Fruit fly (Drosophila melanogaster) whole organism, embryonic: ENCODE measurements around the gene RpS17.

Experiments
- Aef1 ChIP-seq: fragments of 200-800 bp; sonication (Bioruptor generic); IDR thresholded peaks from 3 replicates; pipeline ENCODE4 v1.3.6; 2022; ENCODE audit warnings: missing biosample characterization, missing genetic modification characterization
- Bgb ChIP-seq: fragments of 200-800 bp; sonication (Bioruptor generic); IDR thresholded peaks from 2 replicates; pipeline ENCODE4 v1.3.6; 2022; ENCODE audit warnings: missing biosample characterization, missing genetic modification characterization; ENCODE audit not compliant: partially characterized antibody
- Bteb2 ChIP-seq: fragments of 200-800 bp; sonication (Bioruptor generic); optimal IDR thresholded peaks from 2 replicates; lab custom pipeline; 2016; ENCODE audit warnings: missing biosample characterization, missing genetic modification characterization
- CG11093 ChIP-seq: fragments of 200-800 bp; sonication (Bioruptor generic); IDR thresholded peaks from 3 replicates; pipeline ENCODE4 v1.3.6; 2022; ENCODE audit warnings: missing biosample characterization, missing genetic modification characterization
- CG11696 ChIP-seq: fragments of 200-800 bp; sonication (Bioruptor generic); IDR thresholded peaks from 2 replicates; pipeline ENCODE4 v1.3.6; 2022; ENCODE audit warnings: missing biosample characterization, missing genetic modification characterization
- CG13424 ChIP-seq: fragments of 200-800 bp; sonication (Bioruptor generic); optimal IDR thresholded peaks from 2 replicates; lab custom pipeline; 2019; ENCODE audit warnings: missing biosample characterization, mild to moderate bottlenecking, missing genetic modification characterization, moderate library complexity
- CG14860 ChIP-seq: fragments of 200-800 bp; sonication (Bioruptor generic); IDR thresholded peaks from 3 replicates; pipeline ENCODE4 v1.3.6; 2022; ENCODE audit warnings: missing biosample characterization, missing genetic modification characterization; ENCODE audit not compliant: partially characterized antibody
- CG17359 ChIP-seq: fragments of 200-800 bp; sonication (Bioruptor generic); optimal IDR thresholded peaks from 3 replicates; lab custom pipeline; 2018; ENCODE audit warnings: missing biosample characterization, mild to moderate bottlenecking, missing genetic modification characterization, moderate library complexity
- CG18764 ChIP-seq: fragments of 200-800 bp; sonication (Bioruptor generic); optimal IDR thresholded peaks from 3 replicates; lab custom pipeline; 2016; ENCODE audit warnings: missing biosample characterization, missing genetic modification characterization
- CG2199 ChIP-seq: fragments of 200-800 bp; sonication (Bioruptor generic); IDR thresholded peaks from 3 replicates; pipeline ENCODE4 v1.3.6; 2022; ENCODE audit warnings: missing biosample characterization, missing genetic modification characterization
- CG2202 ChIP-seq: fragments of 200-800 bp; sonication (Bioruptor generic); optimal IDR thresholded peaks from 2 replicates; lab custom pipeline; 2018; ENCODE audit warnings: missing biosample characterization, mild to moderate bottlenecking, missing genetic modification characterization
- CG30431 ChIP-seq: fragments of 200-800 bp; sonication (Bioruptor generic); optimal IDR thresholded peaks from 2 replicates; lab custom pipeline; 2017; ENCODE audit warnings: missing biosample characterization, missing genetic modification characterization
- CG32532 ChIP-seq: fragments of 200-800 bp; sonication (Bioruptor generic); IDR thresholded peaks from 2 replicates; pipeline ENCODE4 v1.3.6; 2022; ENCODE audit warnings: missing biosample characterization, missing genetic modification characterization
- CG3407 ChIP-seq: fragments of 200-800 bp; sonication (Bioruptor generic); optimal IDR thresholded peaks from 2 replicates; lab custom pipeline; 2018; ENCODE audit warnings: missing biosample characterization, mild to moderate bottlenecking, missing genetic modification characterization
- CG4617 ChIP-seq: fragments of 200-800 bp; sonication (Bioruptor generic); optimal IDR thresholded peaks from 3 replicates; lab custom pipeline; 2016; ENCODE audit warnings: missing biosample characterization, missing genetic modification characterization, borderline replicate concordance
- CG7271 ChIP-seq: fragments of 200-800 bp; sonication (Bioruptor generic); optimal IDR thresholded peaks from 2 replicates; lab custom pipeline; 2018; ENCODE audit warnings: missing biosample characterization, mild to moderate bottlenecking, missing genetic modification characterization, moderate library complexity
- CG7357 ChIP-seq: fragments of 200-800 bp; sonication (Bioruptor generic); IDR thresholded peaks from 3 replicates; pipeline ENCODE4 v1.3.6; 2022; ENCODE audit warnings: missing biosample characterization, missing genetic modification characterization
- CG7745 ChIP-seq: fragments of 200-800 bp; sonication (Bioruptor generic); optimal IDR thresholded peaks from 2 replicates; lab custom pipeline; 2018; ENCODE audit warnings: missing biosample characterization, mild to moderate bottlenecking, missing genetic modification characterization, moderate library complexity
- D19B ChIP-seq: fragments of 200-800 bp; sonication (Bioruptor generic); optimal IDR thresholded peaks from 2 replicates; lab custom pipeline; 2017; ENCODE audit warnings: missing biosample characterization, mild to moderate bottlenecking, missing genetic modification characterization
- Deaf1 ChIP-seq: fragments of 200-800 bp; optimal IDR thresholded peaks from 3 replicates; lab custom pipeline; 2019; ENCODE audit warnings: missing biosample characterization, mild to moderate bottlenecking, missing genetic modification characterization, moderate library complexity
- Ets65A ChIP-seq: fragments of 200-800 bp; sonication (Bioruptor generic); peaks from one replicate; lab custom pipeline; 2016; ENCODE audit warnings: missing biosample characterization, missing genetic modification characterization
- Ets97D ChIP-seq: fragments of 200-800 bp; sonication (Bioruptor generic); optimal IDR thresholded peaks from 3 replicates; lab custom pipeline; 2016; ENCODE audit warnings: missing biosample characterization, missing genetic modification characterization
- Hr3 ChIP-seq: fragments of 200-800 bp; sonication (Bioruptor generic); optimal IDR thresholded peaks from 3 replicates; lab custom pipeline; 2016; ENCODE audit warnings: missing biosample characterization, missing genetic modification characterization
- Mad ChIP-seq: fragments of 200-800 bp; sonication (Bioruptor generic); optimal IDR thresholded peaks from 2 replicates; lab custom pipeline; 2016; ENCODE audit warnings: missing biosample characterization, missing genetic modification characterization
- Max ChIP-seq: fragments of 200-800 bp; sonication (Bioruptor generic); optimal IDR thresholded peaks from 2 replicates; lab custom pipeline; 2016; ENCODE audit warnings: missing biosample characterization, mild to moderate bottlenecking, missing genetic modification characterization
- Meics ChIP-seq: fragments of 200-800 bp; sonication (Bioruptor generic); optimal IDR thresholded peaks from 2 replicates; lab custom pipeline; 2017; ENCODE audit warnings: missing biosample characterization, mild to moderate bottlenecking, missing genetic modification characterization
- Oaz ChIP-seq: fragments of 200-800 bp; sonication (Bioruptor generic); IDR thresholded peaks from 2 replicates; pipeline ENCODE4 v1.3.6; 2022; ENCODE audit warnings: missing biosample characterization, missing genetic modification characterization
- Sin3A ChIP-seq: fragments of >200 bp; optimal IDR thresholded peaks from 2 replicates; lab custom pipeline; 2018
- Taf1 ChIP-seq: fragments of 200-800 bp; sonication (Bioruptor generic); IDR thresholded peaks from 2 replicates; pipeline ENCODE4 v1.3.6; 2022; ENCODE audit warnings: missing biosample characterization, missing genetic modification characterization
- amos ChIP-seq: fragments of 200-800 bp; sonication (Bioruptor generic); IDR thresholded peaks from 2 replicates; pipeline ENCODE4 v1.3.6; 2022; ENCODE audit warnings: missing biosample characterization, missing genetic modification characterization; ENCODE audit not compliant: partially characterized antibody
- bsh ChIP-seq, 2 experiments: fragments of 200-800 bp; sonication (Bioruptor generic); optimal IDR thresholded peaks; 2 replicates each; lab custom pipeline; 2017 to 2018; ENCODE audit warnings: mild to moderate bottlenecking in 2 of 2, missing biosample characterization in 2 of 2, missing genetic modification characterization in 2 of 2, moderate library complexity in 1 of 2
- btn ChIP-seq: fragments of 200-800 bp; sonication (Bioruptor generic); optimal IDR thresholded peaks from 2 replicates; lab custom pipeline; 2016; ENCODE audit warnings: missing biosample characterization, missing genetic modification characterization
- croc ChIP-seq: fragments of 200-800 bp; sonication (Bioruptor generic); conservative IDR thresholded peaks from 3 replicates; pipeline ENCODE4 v1.3.6; 2022; ENCODE audit warnings: missing biosample characterization, missing genetic modification characterization
- crol ChIP-seq: fragments of 200-800 bp; sonication (Bioruptor generic); IDR thresholded peaks from 2 replicates; pipeline ENCODE4 v1.3.6; 2022; ENCODE audit warnings: missing biosample characterization, missing genetic modification characterization
- exex ChIP-seq: fragments of 200-800 bp; sonication (Bioruptor generic); optimal IDR thresholded peaks from 4 replicates; lab custom pipeline; 2018; ENCODE audit warnings: missing biosample characterization, mild to moderate bottlenecking, missing genetic modification characterization, moderate library complexity
- fd102C ChIP-seq: fragments of 200-800 bp; sonication (Bioruptor generic); optimal IDR thresholded peaks from 2 replicates; lab custom pipeline; 2018; ENCODE audit warnings: missing biosample characterization, mild to moderate bottlenecking, missing genetic modification characterization, moderate library complexity
- fd64A ChIP-seq: fragments of 200-800 bp; sonication (Bioruptor generic); optimal IDR thresholded peaks from 3 replicates; lab custom pipeline; 2018; ENCODE audit warnings: missing biosample characterization, mild to moderate bottlenecking, missing genetic modification characterization
- fd96Cb ChIP-seq: fragments of 200-800 bp; sonication (Bioruptor generic); optimal IDR thresholded peaks from 2 replicates; lab custom pipeline; 2018; ENCODE audit warnings: missing biosample characterization, mild to moderate bottlenecking, missing genetic modification characterization, moderate library complexity
- hbn ChIP-seq: fragments of 200-800 bp; sonication (Bioruptor generic); IDR thresholded peaks from 2 replicates; pipeline ENCODE4 v1.3.6; 2022; ENCODE audit warnings: missing biosample characterization, missing genetic modification characterization; ENCODE audit not compliant: partially characterized antibody
- inv ChIP-seq: fragments of 200-800 bp; sonication (Bioruptor generic); IDR thresholded peaks from 2 replicates; pipeline ENCODE4 v1.3.6; 2022; ENCODE audit warnings: missing biosample characterization, missing genetic modification characterization; ENCODE audit not compliant: partially characterized antibody
- kay ChIP-seq: fragments of 200-800 bp; sonication (Bioruptor generic); optimal IDR thresholded peaks from 2 replicates; lab custom pipeline; 2016; ENCODE audit warnings: missing biosample characterization, missing genetic modification characterization
- mirr ChIP-seq: fragments of 200-800 bp; sonication (Bioruptor generic); optimal IDR thresholded peaks from 3 replicates; lab custom pipeline; 2018; ENCODE audit warnings: missing biosample characterization, mild to moderate bottlenecking, missing genetic modification characterization
- pb ChIP-seq: fragments of 200-800 bp; sonication (Bioruptor generic); optimal IDR thresholded peaks from 3 replicates; lab custom pipeline; 2016; ENCODE audit warnings: missing biosample characterization, missing genetic modification characterization
- pfk ChIP-seq: fragments of 200-800 bp; sonication (Bioruptor generic); optimal IDR thresholded peaks from 2 replicates; lab custom pipeline; 2018; ENCODE audit warnings: missing biosample characterization, mild to moderate bottlenecking, missing genetic modification characterization, moderate library complexity
- ro ChIP-seq: fragments of 200-800 bp; sonication (Bioruptor generic); IDR thresholded peaks from 2 replicates; pipeline ENCODE4 v1.3.6; 2022; ENCODE audit warnings: missing biosample characterization, missing genetic modification characterization
- schlank ChIP-seq: fragments of 200-800 bp; sonication (Bioruptor generic); optimal IDR thresholded peaks from 2 replicates; lab custom pipeline; 2018; ENCODE audit warnings: missing biosample characterization, mild to moderate bottlenecking, missing genetic modification characterization
- stc ChIP-seq: fragments of 200-800 bp; sonication (Bioruptor generic); IDR thresholded peaks from 2 replicates; pipeline ENCODE4 v1.3.6; 2022; ENCODE audit warnings: missing biosample characterization, missing genetic modification characterization
- tll ChIP-seq, 2 experiments: fragments of 200-800 bp in 1 of 2; fragments of >200 bp in 1 of 2; sonication (Bioruptor generic) in 1 of 2; optimal IDR thresholded peaks; 2 replicates each; lab custom pipeline; 2017 to 2019; ENCODE audit warnings: missing biosample characterization in 2 of 2, missing genetic modification characterization in 2 of 2, mild to moderate bottlenecking in 1 of 2, moderate library complexity in 1 of 2
- ttk ChIP-seq: fragments of 200-800 bp; sonication (Bioruptor generic); IDR thresholded peaks from 2 replicates; pipeline ENCODE4 v2.1.2; 2022; ENCODE audit warnings: missing biosample characterization, missing genetic modification characterization

Gene RpS17

dm6 chr3L:9422636-9423419, 6.8 kb downstream of the RpS17 start, which contains the start of gene aay (continued):
- peak; percentile 98 for TF ChIP-seq kay (GFP tag; lab: Kevin White, UChicago)
- TF ChIP-seq Mad = peak; percentile 99
- TF ChIP-seq Ets65A (GFP tag; lab: Kevin White, UChicago) = peak; percentile 100
- TF ChIP-seq D19B (GFP tag; lab: Kevin White, UChicago) = peak; percentile 92
- peak; percentile 98 for TF ChIP-seq ttk
- TF ChIP-seq CG7745 (tag; lab: Kevin White, UChicago) = peak; percentile 88
- TF ChIP-seq Bgb (GFP tag; lab: Robert Waterston, UW) = peak; percentile 21; the same call in 1 of the 2 replicates
- TF ChIP-seq inv (GFP tag; lab: Robert Waterston, UW) = no peak
- peak; percentile 97 for TF ChIP-seq fd64A
- TF ChIP-seq crol (GFP tag; lab: Robert Waterston, UW) = peak; percentile 79
- peak; percentile 98 for TF ChIP-seq Meics (GFP tag; lab: Kevin White, UChicago)
- peak; percentile 99 for TF ChIP-seq CG2202
- TF ChIP-seq CG7357 (GFP tag; lab: Robert Waterston, UW) = peak; percentile 91
- peak; percentile 99 for TF ChIP-seq CG17359 (tag; lab: Kevin White, UChicago)
- TF ChIP-seq exex (tag; lab: Kevin White, UChicago) = peak; percentile 94
- peak; percentile 99 for TF ChIP-seq Max
- TF ChIP-seq hbn (GFP tag; lab: Robert Waterston, UW) = no peak
- TF ChIP-seq fd96Cb = peak; percentile 99
- peak; percentile 98 for TF ChIP-seq fd102C (GFP tag; lab: Kevin White, UChicago)
- peak; percentile 97 for TF ChIP-seq CG2199
- no peak for TF ChIP-seq CG14860 (GFP tag; lab: Robert Waterston, UW)
- TF ChIP-seq Hr3 = peak; percentile 99
- peak; percentile 96 for TF ChIP-seq Oaz
- peak; percentile 91 for TF ChIP-seq Taf1 (GFP tag; lab: Robert Waterston, UW)
- TF ChIP-seq CG32532 (GFP tag; lab: Robert Waterston, UW) = peak; percentile 98
- TF ChIP-seq CG11696 (GFP tag; lab: Robert Waterston, UW) = peak; percentile 94
- TF ChIP-seq CG13424 (tag; lab: Kevin White, UChicago) = peak; percentile 99
- peak; percentile 98 for TF ChIP-seq CG30431
- peak; percentile 96 for TF ChIP-seq btn (GFP tag; lab: Kevin White, UChicago)
- TF ChIP-seq tll (GFP tag; optimal IDR thresholded peaks at IDR 0.05; lab: Kevin White, UChicago) = peak; percentile 19 to 83
- TF ChIP-seq Bteb2 (GFP tag; lab: Kevin White, UChicago) = peak; percentile 99
- TF ChIP-seq CG11093 (GFP tag; lab: Robert Waterston, UW) = peak; percentile 97
- TF ChIP-seq Deaf1 (tag; lab: Kevin White, UChicago) = peak; percentile 90
- TF ChIP-seq Aef1 (GFP tag; lab: Robert Waterston, UW) = peak; percentile 98
- TF ChIP-seq CG3407 (GFP tag; lab: Kevin White, UChicago) = peak; percentile 98
- peak; percentile 93 for TF ChIP-seq schlank (tag; lab: Kevin White, UChicago)
- TF ChIP-seq stc (GFP tag; lab: Robert Waterston, UW) = peak; percentile 98
- TF ChIP-seq Sin3A (lab: Kevin White, UChicago) = no peak
- TF ChIP-seq pfk = peak; percentile 50
- peak; percentile 97 for TF ChIP-seq pb (GFP tag; lab: Kevin White, UChicago)
- peak; percentile 95 for TF ChIP-seq Ets97D
- peak; percentile 96 for TF ChIP-seq ro (GFP tag; lab: Robert Waterston, UW)
- TF ChIP-seq mirr = peak; percentile 90
- peak; percentile 98 for TF ChIP-seq CG18764
- TF ChIP-seq croc = peak; percentile 98
- peak; percentile 98 for TF ChIP-seq CG4617
- TF ChIP-seq bsh (GFP tag; optimal IDR thresholded peaks at IDR 0.05; lab: Kevin White, UChicago) = peak; percentile 93 to 99
- peak; percentile 96 for TF ChIP-seq CG7271
- no peak for TF ChIP-seq amos (GFP tag; lab: Robert Waterston, UW)
